Worm (Caenorhabditis elegans) whole organism, young adult: Measurements from ENCODE around the gene D2085.7.

Experiments
- akir-1 ChIP-seq: fragments of 200-800 bp; sonication (Bioruptor generic); optimal IDR thresholded peaks from 2 replicates; lab custom pipeline; 2018; ENCODE audit warnings: mild to moderate bottlenecking, missing genetic modification characterization, moderate library complexity, missing compliant biosample characterization
- nhr-120 ChIP-seq: fragments of 200-800 bp; sonication (Bioruptor generic); IDR thresholded peaks from 2 replicates; pipeline ENCODE4 v1.3.6; 2022; ENCODE audit warnings: missing genetic modification characterization, missing compliant biosample characterization
- nhr-80 ChIP-seq: sonication (generic microtip); optimal IDR thresholded peaks from 2 replicates; lab custom pipeline; 2016; ENCODE audit warnings: missing genetic modification characterization, missing compliant biosample characterization
- xnd-1 ChIP-seq: sonication (generic microtip); optimal IDR thresholded peaks from 2 replicates; lab custom pipeline; 2016; ENCODE audit warnings: missing genotype, missing genetic modification reagents, missing genetic modification characterization, missing compliant biosample characterization

DNA sequence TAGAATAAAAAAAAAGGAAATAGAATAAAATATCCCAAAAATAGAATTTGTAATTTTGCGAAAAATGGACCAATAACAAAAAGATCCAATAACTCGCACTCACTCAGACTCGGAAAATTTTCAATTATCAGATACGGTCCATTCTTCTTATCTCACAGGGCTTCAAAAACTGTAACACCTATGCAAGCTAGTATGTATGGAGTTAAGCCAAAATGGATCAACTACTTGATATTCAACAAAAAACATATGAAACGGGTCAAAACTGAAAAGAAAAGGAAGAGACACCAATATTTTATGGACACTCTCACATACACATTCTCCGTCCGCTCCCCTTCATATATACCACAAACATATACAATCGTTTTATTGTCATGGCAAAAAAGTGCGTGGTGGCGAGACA lies 44.4 kb downstream of the D2085.7 start, which contains the start of gene C34C6.9:
- TF ChIP-seq akir-1 (GFP tag; lab: Kevin White, UChicago): no peak
- no peak for TF ChIP-seq xnd-1
- TF ChIP-seq nhr-120: no peak
- no peak for TF ChIP-seq nhr-80 (tag; lab: Kevin White, UChicago)
